Fruit fly (Drosophila melanogaster): ENCODE measurements around the gene Sgt.

Gene Sgt

dm6 chr2L:17480943-17481580 is 9.7 kb downstream of the Sgt start, which contains the start of the genes fws and Lamtor3 (continued):
- TF ChIP-seq scrt (GFP tag; optimal IDR thresholded peaks at IDR 0.05) (peak; percentile 97), CG30020 (tag; optimal IDR thresholded peaks at IDR 0.05) (peak; percentile 85), sqz (GFP tag; optimal IDR thresholded peaks at IDR 0.05) (peak; percentile 91), CG10543 (GFP tag; optimal IDR thresholded peaks at IDR 0.05) (no peak), pnt (GFP tag; optimal IDR thresholded peaks at IDR 0.05) (peak; percentile 42), gcm (GFP tag; optimal IDR thresholded peaks at IDR 0.05) (peak; percentile 97), ssp (GFP tag; IDR thresholded peaks at IDR 0.05) (peak; percentile 95), CG14710 (tag; optimal IDR thresholded peaks at IDR 0.05) (peak; percentile 95), YL-1 (GFP tag; optimal IDR thresholded peaks at IDR 0.05) (peak; percentile 92), Xrp1 (GFP tag; IDR thresholded peaks at IDR 0.05) (peak; percentile 99), CG8944 (GFP tag; optimal IDR thresholded peaks at IDR 0.05) (peak; percentile 75), Vsx1 (GFP tag; optimal IDR thresholded peaks at IDR 0.05) (peak; percentile 95), Gsc (GFP tag; IDR thresholded peaks at IDR 0.05) (peak; percentile 97), sob (GFP tag; IDR thresholded peaks at IDR 0.05) (peak; percentile 99), CG17361 (GFP tag; IDR thresholded peaks at IDR 0.05) (peak; percentile 98), pb (GFP tag; optimal IDR thresholded peaks at IDR 0.05) (peak; percentile 52), Xbp1 (GFP tag; optimal IDR thresholded peaks at IDR 0.05) (peak; percentile 98), cato (GFP tag; optimal IDR thresholded peaks at IDR 0.05; ENCODE audit: borderline replicate concordance) (peak; percentile 96), CG6254 (GFP tag; optimal IDR thresholded peaks at IDR 0.05) (peak; percentile 94), CG2712 (tag; optimal IDR thresholded peaks at IDR 0.05) (peak; percentile 98), CG32532 (GFP tag; IDR thresholded peaks at IDR 0.05) (peak; percentile 99), CG1792 (GFP tag; optimal IDR thresholded peaks at IDR 0.05) (peak; percentile 48), Meics (GFP tag; optimal IDR thresholded peaks at IDR 0.05) (peak; percentile 98), CG18764 (GFP tag; optimal IDR thresholded peaks at IDR 0.05) (peak; percentile 94), trh (GFP tag; optimal IDR thresholded peaks at IDR 0.05) (peak; percentile 91), Drgx (GFP tag; IDR thresholded peaks at IDR 0.05) (peak; percentile 100), stc (GFP tag; IDR thresholded peaks at IDR 0.05) (peak; percentile 99), Max (GFP tag; optimal IDR thresholded peaks at IDR 0.05) (peak; percentile 92), zfh2 (GFP tag; optimal IDR thresholded peaks at IDR 0.05) (peak; percentile 97), ato (GFP tag; IDR thresholded peaks at IDR 0.05; ENCODE audit: partially characterized antibody) (peak; percentile 42; the same call in 1 of the 2 replicates), esg (GFP tag; conservative IDR thresholded peaks at IDR 0.05) (peak; percentile 99), CG4328 (GFP tag; optimal IDR thresholded peaks at IDR 0.05) (peak; percentile 33), CG43689 (GFP tag; IDR thresholded peaks at IDR 0.05) (peak; percentile 98), dimm (GFP tag; IDR thresholded peaks at IDR 0.05) (peak; percentile 97), tna (GFP tag; IDR thresholded peaks at IDR 0.05; ENCODE audit: partially characterized antibody) (no peak; the same call in 1 of the 2 replicates), cad (GFP tag; optimal IDR thresholded peaks at IDR 0.05) (no peak), HLH4C (GFP tag; IDR thresholded peaks at IDR 0.05; ENCODE audit: partially characterized antibody) (peak; percentile 71), kah (GFP tag; optimal IDR thresholded peaks at IDR 0.05) (peak; percentile 88), Atf-2 (GFP tag; optimal IDR thresholded peaks at IDR 0.05) (peak; percentile 68), da (GFP tag; optimal IDR thresholded peaks at IDR 0.05) (peak; percentile 27), Kr (GFP tag; optimal IDR thresholded peaks at IDR 0.05) (peak; percentile 29), Nf-YA (GFP tag; IDR thresholded peaks at IDR 0.05) (peak; percentile 97), nau (GFP tag; optimal IDR thresholded peaks at IDR 0.05) (peak; percentile 96), zen (tag; optimal IDR thresholded peaks at IDR 0.05) (peak; percentile 98), Mrtf (GFP tag; IDR thresholded peaks at IDR 0.05) (peak; percentile 99), Ravus (GFP tag; IDR thresholded peaks at IDR 0.05) (peak; percentile 96), amos (GFP tag; IDR thresholded peaks at IDR 0.05; ENCODE audit: partially characterized antibody) (no peak), CG8478 (optimal IDR thresholded peaks at IDR 0.05) (no peak), zfh1 (GFP tag; IDR thresholded peaks at IDR 0.05) (peak; percentile 99), NK7.1 (GFP tag; optimal IDR thresholded peaks at IDR 0.05) (peak; percentile 62)
